Fruit fly (Drosophila melanogaster) whole organism, larva: ENCODE data around the gene mdy.
A peak's percentile ranks its signal among the peaks of the same experiment; 100 is the strongest.

Experiments
- noc ChIP-seq: fragments of 200-800 bp; sonication (Bioruptor generic); optimal IDR thresholded peaks from 3 replicates; lab custom pipeline; 2019; ENCODE audit warnings: missing biosample characterization, mild to moderate bottlenecking, missing genetic modification characterization, moderate library complexity

mdy gene

dm6 chr2L:16852318-16852932 is 36.0 kb downstream of the mdy start, which contains the start of gene CG31810:
Gene CG31810, minus strand, starts transcription at chr2L:16852368.
- TF ChIP-seq noc (tag; lab: Kevin White, UChicago): no peak

dm6 chr2L:16857131-16857530 is 40.7 kb downstream of the mdy start:
- TF ChIP-seq noc (tag; lab: Kevin White, UChicago): no peak

dm6 chr2L:16857665-16858064 is 41.2 kb downstream of the mdy start:
- peak; percentile 52 for TF ChIP-seq noc (tag; lab: Kevin White, UChicago)

- no peak for TF ChIP-seq noc (tag; lab: Kevin White, UChicago)
Measured at dm6 chr2L:16858466-16859007, 42.1 kb downstream of the mdy start, which contains the start of gene CG31809. Gene CG31809, minus strand, starts transcription at chr2L:16858714.

dm6 chr2L:16859103-16859502 is 42.6 kb downstream of the mdy start:
- no peak for TF ChIP-seq noc (tag; lab: Kevin White, UChicago)

- TF ChIP-seq noc (tag; lab: Kevin White, UChicago): no peak
Measured at dm6 chr2L:16859566-16859965, 43.1 kb downstream of the mdy start.

dm6 chr2L:16861126-16861525 is 44.7 kb downstream of the mdy start, which contains the start of gene CG6012:
Gene CG6012, minus strand, starts transcription at chr2L:16861489.
- TF ChIP-seq noc (tag; lab: Kevin White, UChicago): no peak

dm6 chr2L:16862526-16862925 is 46.1 kb downstream of the mdy start:
- TF ChIP-seq noc (tag; lab: Kevin White, UChicago): no peak

- TF ChIP-seq noc (tag; lab: Kevin White, UChicago): no peak
Measured at dm6 chr2L:16868897-16869324, 52.5 kb downstream of the mdy start.

- TF ChIP-seq noc (tag; lab: Kevin White, UChicago): no peak
Measured at dm6 chr2L:16874924-16875323, 58.5 kb downstream of the mdy start.

- no peak for TF ChIP-seq noc (tag; lab: Kevin White, UChicago)
Measured at dm6 chr2L:16876555-16876954, 60.1 kb downstream of the mdy start.
